Worm (Caenorhabditis elegans): Measurements from ENCODE around the gene srz-48.

DNA sequence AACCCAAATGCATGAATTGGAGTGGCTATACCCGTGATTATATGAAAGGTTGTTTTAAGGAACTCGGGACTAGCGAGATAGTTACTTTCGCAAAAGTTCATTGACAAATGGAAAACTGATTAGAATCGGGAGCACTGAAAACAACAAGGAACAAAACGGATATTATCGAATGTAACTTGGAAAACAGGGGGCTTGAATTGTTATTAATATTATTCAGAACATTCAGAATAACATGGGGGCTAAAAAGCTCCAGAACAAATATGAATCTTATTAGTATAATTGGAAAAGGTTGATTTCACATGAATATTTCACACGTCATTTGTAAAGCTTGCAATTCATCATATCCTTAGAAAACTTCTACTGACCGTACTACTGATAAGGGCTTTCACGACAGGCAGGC, 11.6 kb upstream of the srz-48 start, which contains the start of gene srh-235:
- TF ChIP-seq unc-62 (GFP tag; optimal IDR thresholded peaks at IDR 0.05) (no peak), mdl-1 (tag; optimal IDR thresholded peaks at IDR 0.05) (no peak), fos-1 (tag; optimal IDR thresholded peaks at IDR 0.05) (no peak), ztf-11 (tag; optimal IDR thresholded peaks at IDR 0.05) (no peak), skn-1 (tag; optimal IDR thresholded peaks at IDR 0.05) (no peak), nhr-77 (tag; optimal IDR thresholded peaks at IDR 0.05) (no peak), elt-1 (tag; optimal IDR thresholded peaks at IDR 0.05) (no peak), aly-2 (tag; optimal IDR thresholded peaks at IDR 0.05) (no peak), F13H6.1 (tag; optimal IDR thresholded peaks at IDR 0.05) (no peak), snpc-4 (tag; optimal IDR thresholded peaks at IDR 0.05) (no peak), mab-5 (tag; optimal IDR thresholded peaks at IDR 0.05) (no peak)
